Worm (Caenorhabditis elegans) whole organism, L1 larva: ENCODE measurements around the gene C54D10.10.

Experiments used
- aha-1 ChIP-seq: fragments of 150-350 bp; optimal IDR thresholded peaks from 2 replicates; lab custom pipeline; 2014; ENCODE audit warnings: missing biosample characterization, missing genetic modification characterization
- ama-1 ChIP-seq: fragments of 150-350 bp; optimal IDR thresholded peaks from 2 replicates; lab custom pipeline; 2014
- blmp-1 ChIP-seq: fragments of 150-350 bp; optimal IDR thresholded peaks from 2 replicates; lab custom pipeline; 2014; ENCODE audit warnings: missing biosample characterization, missing genetic modification characterization
- hpl-2 ChIP-seq: fragments of 150-350 bp; optimal IDR thresholded peaks from 2 replicates; lab custom pipeline; 2014; ENCODE audit warnings: missing biosample characterization, missing genetic modification reagents, missing genetic modification characterization
- jun-1 ChIP-seq: fragments of 150-350 bp; optimal IDR thresholded peaks from 2 replicates; lab custom pipeline; 2014; ENCODE audit warnings: missing biosample characterization, missing genetic modification reagents, missing genetic modification characterization
- lin-13 ChIP-seq: fragments of 150-350 bp; optimal IDR thresholded peaks from 2 replicates; lab custom pipeline; 2014; ENCODE audit warnings: missing biosample characterization, missing genetic modification reagents, missing genetic modification characterization
- nhr-11 ChIP-seq: fragments of 150-350 bp; optimal IDR thresholded peaks from 2 replicates; lab custom pipeline; 2014; ENCODE audit warnings: missing biosample characterization, missing genetic modification characterization
- nhr-20 ChIP-seq: sonication (generic microtip); optimal IDR thresholded peaks from 2 replicates; lab custom pipeline; 2016; ENCODE audit warnings: mild to moderate bottlenecking, missing genetic modification characterization, missing compliant biosample characterization
- nhr-77 ChIP-seq: fragments of 150-350 bp; optimal IDR thresholded peaks from 2 replicates; lab custom pipeline; 2014; ENCODE audit warnings: missing biosample characterization, missing genetic modification characterization
- snpc-4 ChIP-seq: fragments of 150-350 bp; optimal IDR thresholded peaks from 2 replicates; lab custom pipeline; 2014; ENCODE audit warnings: missing biosample characterization, missing genetic modification characterization
- sox-4 ChIP-seq: sonication (generic microtip); optimal IDR thresholded peaks from 2 replicates; lab custom pipeline; 2016; ENCODE audit warnings: missing genetic modification characterization, missing compliant biosample characterization
- unc-62 ChIP-seq: fragments of 150-350 bp; optimal IDR thresholded peaks from 2 replicates; lab custom pipeline; 2014; ENCODE audit warnings: missing biosample characterization, missing genetic modification reagents, missing genetic modification characterization

DNA sequence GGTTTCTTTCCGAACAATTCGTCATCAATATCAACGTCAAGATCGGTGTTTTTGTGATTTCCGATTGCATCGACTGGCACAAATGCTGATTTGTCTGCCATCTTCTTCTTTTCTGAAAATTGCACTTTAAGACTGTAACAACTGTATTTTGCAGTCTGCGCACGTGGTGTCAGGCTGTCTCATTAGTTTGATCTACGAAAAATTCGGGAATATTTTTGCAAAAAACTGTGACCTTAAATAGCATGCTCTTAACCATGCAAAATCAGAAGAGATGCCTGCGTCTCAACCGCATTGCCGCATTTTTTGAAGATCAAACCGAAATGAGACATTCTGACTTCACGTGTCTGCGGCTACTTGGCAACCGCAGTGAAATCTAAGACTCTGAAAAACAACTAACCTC lies 48.4 kb downstream of the C54D10.10 start, which contains the start of gene K01D12.7:
- no peak for TF ChIP-seq nhr-11 (tag; lab: Kevin White, UChicago)
- TF ChIP-seq unc-62 (GFP tag; lab: Kevin White, UChicago), result no peak
- no peak for TF ChIP-seq aha-1
- TF ChIP-seq blmp-1, result no peak
- TF ChIP-seq snpc-4 (tag; lab: Kevin White, UChicago), result no peak
- TF ChIP-seq nhr-20 (tag; lab: Kevin White, UChicago), result no peak
- no peak for TF ChIP-seq lin-13 (GFP tag; lab: Kevin White, UChicago)
- no peak for TF ChIP-seq ama-1
- no peak for TF ChIP-seq nhr-77
- TF ChIP-seq hpl-2 (GFP tag; lab: Kevin White, UChicago), result no peak
- TF ChIP-seq sox-4, result no peak
- no peak for TF ChIP-seq jun-1 (tag; lab: Kevin White, UChicago)
